Worm (Caenorhabditis elegans): ENCODE results near the gene ZK546.4.
A peak's percentile ranks its signal among the peaks of the same experiment; 100 is the strongest.

The ZK546.4 gene

DNA sequence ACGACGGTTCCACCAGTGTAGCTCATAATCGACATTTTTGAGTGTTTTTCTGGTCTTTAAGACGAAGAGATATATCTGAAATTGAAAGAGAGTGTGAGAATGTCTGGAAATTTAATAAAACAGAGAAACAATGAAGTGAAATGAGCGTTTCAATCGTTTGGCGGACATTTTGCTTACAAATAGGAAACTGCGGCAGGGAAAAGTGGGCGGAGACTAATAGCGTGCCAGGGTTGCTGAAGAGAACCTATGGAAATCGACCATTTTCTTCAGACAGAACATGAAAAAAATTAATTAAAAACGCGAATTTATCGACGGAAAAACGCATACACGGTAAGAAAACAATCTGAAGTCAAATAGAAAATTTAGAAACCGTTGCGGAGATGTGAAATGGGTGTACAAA, 17.5 kb downstream of the ZK546.4 start, which contains the start of gene pbs-3:
TSS of gene pbs-3 (minus strand) at position 75 of the 400 bp plus-strand sequence.
- TF ChIP-seq unc-55 (GFP tag; optimal IDR thresholded peaks at IDR 0.05) (peak; percentile 79), nhr-25 (tag; optimal IDR thresholded peaks at IDR 0.05) (peak; percentile 46), dmd-4 (tag; optimal IDR thresholded peaks at IDR 0.05) (no peak), nhr-129 (tag; optimal IDR thresholded peaks at IDR 0.05) (peak; percentile 84), crh-2 (tag; optimal IDR thresholded peaks at IDR 0.05) (peak; percentile 73), gmeb-1 (tag; optimal IDR thresholded peaks at IDR 0.05) (peak; percentile 25), ama-1 (optimal IDR thresholded peaks at IDR 0.05) (peak; percentile 60), snpc-4 (tag; optimal IDR thresholded peaks at IDR 0.05) (peak; percentile 33), F13H6.1 (tag; optimal IDR thresholded peaks at IDR 0.05) (peak; percentile 13), lin-13 (GFP tag; optimal IDR thresholded peaks at IDR 0.05) (peak; percentile 76), ceh-16 (tag; optimal IDR thresholded peaks at IDR 0.05) (no peak), C34F6.9 (tag; optimal IDR thresholded peaks at IDR 0.05) (peak; percentile 77), nhr-237 (tag; optimal IDR thresholded peaks at IDR 0.05) (no peak), fos-1 (tag; optimal IDR thresholded peaks at IDR 0.05) (peak; percentile 37), nhr-21 (tag; optimal IDR thresholded peaks at IDR 0.05) (peak; percentile 41), nhr-6 (tag; optimal IDR thresholded peaks at IDR 0.05) (no peak), skn-1 (tag; optimal IDR thresholded peaks at IDR 0.05) (peak; percentile 89), sma-9 (GFP tag; optimal IDR thresholded peaks at IDR 0.05) (peak; percentile 33), sma-9 (tag; optimal IDR thresholded peaks at IDR 0.05) (no peak), lsy-2 (tag; optimal IDR thresholded peaks at IDR 0.05) (peak; percentile 22 to 76), nhr-10 (tag; optimal IDR thresholded peaks at IDR 0.05) (no peak), sma-3 (GFP tag; optimal IDR thresholded peaks at IDR 0.05) (peak; percentile 45), lin-11 (tag; optimal IDR thresholded peaks at IDR 0.05) (peak; percentile 28)

DNA sequence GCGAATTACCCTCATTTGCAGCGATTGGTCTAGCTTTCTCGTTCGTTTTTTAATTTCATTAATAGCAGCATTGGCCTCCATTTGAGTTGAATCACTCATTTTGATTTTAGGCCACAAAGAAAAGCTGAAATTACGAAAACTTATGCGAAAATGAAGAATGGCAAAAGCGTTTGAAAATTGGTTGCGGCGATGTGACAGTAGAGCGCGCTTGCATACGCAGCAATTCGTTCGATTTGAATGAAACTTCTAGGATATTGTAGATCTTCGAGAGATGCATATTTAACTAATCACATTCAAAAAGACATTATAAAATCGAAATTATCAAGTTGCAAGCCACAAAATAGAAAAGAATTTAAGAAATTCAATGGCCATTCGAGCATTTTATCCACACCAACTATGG, 21.9 kb downstream of the ZK546.4 start, which contains the start of gene ulp-2:
TSS of gene ulp-2 (minus strand) at position 158 of the 400 bp plus-strand sequence.
- peak; percentile 39 for TF ChIP-seq unc-55 (GFP tag; optimal IDR thresholded peaks at IDR 0.05)
- TF ChIP-seq nhr-129 (tag; optimal IDR thresholded peaks at IDR 0.05), result peak; percentile 58
- no peak for TF ChIP-seq sem-4 (tag; optimal IDR thresholded peaks at IDR 0.05)
- TF ChIP-seq C34F6.9 (tag; optimal IDR thresholded peaks at IDR 0.05), result peak; percentile 46
- peak in 1 of 2 experiments; percentile 26 for TF ChIP-seq lsy-2 (tag; optimal IDR thresholded peaks at IDR 0.05)

DNA sequence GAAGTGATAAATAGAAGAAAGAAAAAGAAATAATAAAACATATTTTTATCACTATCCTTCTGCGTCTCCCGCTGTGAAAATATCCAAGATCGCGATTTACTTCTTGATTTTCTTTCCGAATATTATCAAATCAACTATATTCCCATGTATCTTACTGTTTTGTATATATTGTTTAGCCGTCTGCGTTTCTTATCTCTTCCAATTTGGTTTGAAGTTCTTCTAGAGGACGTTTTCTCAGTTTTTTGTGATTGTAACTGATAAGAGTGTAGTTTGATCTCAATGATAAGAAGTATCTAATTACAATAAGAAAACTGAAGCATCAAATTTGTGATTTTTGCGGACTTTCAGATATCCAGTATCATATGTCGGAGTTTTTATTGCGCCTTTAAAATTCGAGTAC, 22.8 kb downstream of the ZK546.4 start:
- peak; percentile 16 for TF ChIP-seq sma-9 (GFP tag; optimal IDR thresholded peaks at IDR 0.05)
- TF ChIP-seq sma-9 (tag; optimal IDR thresholded peaks at IDR 0.05), result no peak
- peak; percentile 19 for TF ChIP-seq sma-3 (GFP tag; optimal IDR thresholded peaks at IDR 0.05)
- no peak for TF ChIP-seq F13H6.1 (tag; optimal IDR thresholded peaks at IDR 0.05)
- no peak for TF ChIP-seq lin-13 (GFP tag; optimal IDR thresholded peaks at IDR 0.05)
- no peak for TF ChIP-seq ztf-11 (tag; optimal IDR thresholded peaks at IDR 0.05)
- TF ChIP-seq nhr-21 (tag; optimal IDR thresholded peaks at IDR 0.05), result no peak
- peak; percentile 42 for TF ChIP-seq fos-1 (tag; optimal IDR thresholded peaks at IDR 0.05)

DNA sequence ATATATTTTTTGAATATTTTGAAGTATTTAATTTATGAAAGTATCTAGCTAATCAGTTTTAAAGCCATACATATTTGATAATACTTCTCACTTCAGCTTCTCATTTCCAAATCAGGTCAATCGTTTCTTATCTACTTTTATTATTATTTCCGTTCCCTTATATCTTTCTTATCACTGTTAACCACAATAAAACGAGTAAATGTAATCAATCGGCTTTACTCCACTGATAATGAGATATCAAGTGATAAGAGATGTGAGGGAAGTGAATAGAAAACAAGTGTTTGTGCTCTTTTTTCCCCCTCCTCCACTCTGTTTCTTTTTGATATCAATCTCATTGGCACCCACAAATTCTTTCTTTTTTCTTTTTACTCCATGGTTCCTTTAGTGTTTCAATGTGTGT, 28.7 kb downstream of the ZK546.4 start:
- no peak for TF ChIP-seq skn-1 (tag; optimal IDR thresholded peaks at IDR 0.05)
- no peak for TF ChIP-seq mdl-1 (tag; optimal IDR thresholded peaks at IDR 0.05)
- no peak for TF ChIP-seq Y55F3AM.14 (GFP tag; optimal IDR thresholded peaks at IDR 0.05)
- no peak for TF ChIP-seq R02D3.7 (tag; optimal IDR thresholded peaks at IDR 0.05)
- TF ChIP-seq nhr-23 (tag; optimal IDR thresholded peaks at IDR 0.05), result no peak
- TF ChIP-seq nhr-10 (tag; optimal IDR thresholded peaks at IDR 0.05), result no peak
- TF ChIP-seq lsy-2 (tag; optimal IDR thresholded peaks at IDR 0.05), result no peak
- no peak for TF ChIP-seq peb-1 (tag; optimal IDR thresholded peaks at IDR 0.05)
- TF ChIP-seq alr-1 (tag; optimal IDR thresholded peaks at IDR 0.05), result no peak
- no peak for TF ChIP-seq nhr-11 (tag; optimal IDR thresholded peaks at IDR 0.05)
- TF ChIP-seq crh-2 (tag; optimal IDR thresholded peaks at IDR 0.05), result no peak
- no peak for TF ChIP-seq unc-55 (GFP tag; optimal IDR thresholded peaks at IDR 0.05)
- TF ChIP-seq C34F6.9 (tag; optimal IDR thresholded peaks at IDR 0.05), result no peak
- TF ChIP-seq fos-1 (tag; optimal IDR thresholded peaks at IDR 0.05), result no peak
- no peak for TF ChIP-seq F13H6.1 (tag; optimal IDR thresholded peaks at IDR 0.05)
- no peak for TF ChIP-seq lin-39 (tag; optimal IDR thresholded peaks at IDR 0.05)
- TF ChIP-seq nhr-6 (tag; optimal IDR thresholded peaks at IDR 0.05), result no peak
- TF ChIP-seq unc-39 (tag; optimal IDR thresholded peaks at IDR 0.05), result no peak

DNA sequence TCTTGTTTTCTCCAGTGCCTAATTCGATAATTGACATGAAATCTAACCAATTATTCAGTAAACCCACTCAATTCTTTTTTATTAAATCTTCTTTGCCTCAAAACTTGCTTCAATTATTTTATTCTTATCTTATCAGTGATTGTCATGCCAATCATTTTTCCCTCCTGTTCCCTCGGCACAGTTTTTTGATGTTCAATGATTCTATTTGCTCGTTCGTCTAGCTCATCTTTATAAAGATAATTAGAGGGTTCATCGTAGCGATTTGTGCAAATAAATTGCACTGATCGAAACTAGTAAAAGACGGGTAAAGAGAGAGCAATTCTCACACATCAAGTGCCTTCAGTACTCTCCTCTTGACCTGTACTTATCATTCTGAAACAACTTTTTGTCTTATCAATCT, 29.8 kb downstream of the ZK546.4 start:
- TF ChIP-seq fos-1 (tag; optimal IDR thresholded peaks at IDR 0.05) (peak; percentile 26), blmp-1 (tag; optimal IDR thresholded peaks at IDR 0.05; ENCODE audit: insufficient read depth) (no peak)
